Worm (Caenorhabditis elegans) whole organism, midembryonic: ENCODE results near the gene W02B12.1.

Source experiments
- T22C8.4 ChIP-seq: fragments of 200-800 bp; sonication (Bioruptor generic); IDR thresholded peaks from 2 replicates; pipeline ENCODE4 v1.3.6; 2022; ENCODE audit warnings: missing genetic modification characterization, missing compliant biosample characterization
- flt-1 ChIP-seq: fragments of 200-800 bp; sonication (Bioruptor generic); IDR thresholded peaks from 2 replicates; pipeline ENCODE4 v1.3.6; 2022; ENCODE audit warnings: missing genetic modification characterization, missing compliant biosample characterization
- ztf-29 ChIP-seq: fragments of 200-800 bp; sonication (Bioruptor generic); IDR thresholded peaks from 2 replicates; pipeline ENCODE4 v1.3.6; 2022; ENCODE audit warnings: missing genetic modification reagents, missing genetic modification characterization, missing compliant biosample characterization

- TF ChIP-seq T22C8.4 (GFP tag; lab: Robert Waterston, UW) = no peak
- no peak for TF ChIP-seq ztf-29 (GFP tag; lab: Robert Waterston, UW)
- TF ChIP-seq flt-1 (GFP tag; lab: Robert Waterston, UW) = no peak
These were observed 23.1 kb downstream of the W02B12.1 start, which contains the start of gene mfn-1 for ce11 chrII:11471916-11472315.
